Fruit fly (Drosophila melanogaster) ovary, adult (tissue): ENCODE measurements around the gene Lrch.
A peak's percentile ranks its signal among the peaks of the same experiment; 100 is the strongest.

Source experiments
- CG17801 ChIP-seq: fragments of 200-800 bp; optimal IDR thresholded peaks from 2 replicates; lab custom pipeline; 2019; ENCODE audit warnings: missing biosample characterization, mild to moderate bottlenecking, missing genetic modification characterization, moderate library complexity; ENCODE audit not compliant: partially characterized antibody

The Lrch gene

DNA sequence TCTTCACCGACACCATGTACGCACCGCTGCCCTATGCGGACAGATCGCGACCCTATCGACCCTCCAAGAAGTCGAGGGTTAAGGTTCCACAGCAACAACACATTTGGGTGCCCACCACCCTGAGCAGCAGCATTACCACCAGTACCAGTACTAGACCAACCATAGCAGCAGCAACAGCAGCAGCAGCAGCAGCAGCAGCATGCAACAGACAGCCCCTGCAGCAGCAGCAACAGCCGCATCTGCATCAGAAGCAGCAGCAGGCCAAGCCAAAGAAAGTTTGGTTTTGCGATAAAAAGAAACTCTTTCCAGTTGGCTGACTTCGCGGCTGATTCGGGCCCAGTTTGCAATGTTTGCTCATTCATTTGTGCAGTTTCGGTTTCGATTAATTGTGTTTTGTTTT is 18.6 kb upstream of the Lrch start:
- TF ChIP-seq CG17801 (GFP tag; lab: Kevin White, UChicago) = no peak

dm6 chr2L:17397372-17397771 is 13.5 kb upstream of the Lrch start:
- TF ChIP-seq CG17801 (GFP tag; lab: Kevin White, UChicago) = no peak

- no peak for TF ChIP-seq CG17801 (GFP tag; lab: Kevin White, UChicago)
These were observed 11.0 kb upstream of the Lrch start for dm6 chr2L:17394939-17395338.

DNA sequence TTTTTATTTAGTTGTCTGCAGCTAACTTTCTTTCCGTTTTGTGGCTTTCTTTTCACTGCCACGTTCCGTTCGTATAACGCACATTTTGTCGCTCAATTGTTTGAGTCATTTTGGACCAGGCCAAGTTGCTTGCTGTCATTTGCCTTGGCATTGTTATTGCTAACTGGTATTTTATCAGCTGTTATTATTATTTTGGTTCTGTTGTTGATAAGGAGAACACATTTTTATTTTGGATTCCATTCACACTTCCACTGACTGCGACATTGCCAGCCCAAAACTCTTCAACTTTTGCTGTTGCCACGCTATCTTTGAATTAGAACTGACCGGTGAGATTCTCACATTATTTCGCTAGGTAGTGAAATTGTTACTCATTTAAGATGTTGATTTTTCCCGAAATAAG is 6.9 kb upstream of the Lrch start:
- no peak for TF ChIP-seq CG17801 (GFP tag; lab: Kevin White, UChicago)

dm6 chr2L:17389104-17389503 is 5.2 kb upstream of the Lrch start:
- TF ChIP-seq CG17801 (GFP tag; lab: Kevin White, UChicago) = peak; percentile 59

- TF ChIP-seq CG17801 (GFP tag; lab: Kevin White, UChicago) = no peak
These were observed 3.9 kb upstream of the Lrch start for dm6 chr2L:17387735-17388367.

DNA sequence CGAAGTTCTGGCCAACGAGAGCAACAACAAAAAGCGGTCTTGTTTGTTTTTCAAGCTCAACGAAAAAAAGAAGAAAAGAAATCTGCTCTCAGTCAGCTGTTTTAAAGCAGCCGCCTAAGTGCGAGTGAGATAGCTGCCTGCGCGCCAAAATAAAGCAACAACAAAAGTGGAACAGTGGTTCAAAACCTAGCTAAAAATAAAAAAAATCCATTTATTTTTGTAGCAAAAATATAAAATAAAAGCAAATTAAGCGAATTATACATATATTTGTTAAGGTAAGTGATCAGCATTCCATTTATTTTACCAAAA is 1.3 kb upstream of the Lrch start:
- TF ChIP-seq CG17801 (GFP tag; lab: Kevin White, UChicago) = peak; percentile 100

- TF ChIP-seq CG17801 (GFP tag; lab: Kevin White, UChicago) = no peak
These were observed 661 bp upstream of the Lrch start, which contains the start of gene CLIP-190 for dm6 chr2L:17384331-17385220. Gene CLIP-190 (plus strand): TSS chr2L:17384700.

dm6 chr2L:17382783-17383182 is 1.1 kb downstream of the Lrch start:
- no peak for TF ChIP-seq CG17801 (GFP tag; lab: Kevin White, UChicago)

DNA sequence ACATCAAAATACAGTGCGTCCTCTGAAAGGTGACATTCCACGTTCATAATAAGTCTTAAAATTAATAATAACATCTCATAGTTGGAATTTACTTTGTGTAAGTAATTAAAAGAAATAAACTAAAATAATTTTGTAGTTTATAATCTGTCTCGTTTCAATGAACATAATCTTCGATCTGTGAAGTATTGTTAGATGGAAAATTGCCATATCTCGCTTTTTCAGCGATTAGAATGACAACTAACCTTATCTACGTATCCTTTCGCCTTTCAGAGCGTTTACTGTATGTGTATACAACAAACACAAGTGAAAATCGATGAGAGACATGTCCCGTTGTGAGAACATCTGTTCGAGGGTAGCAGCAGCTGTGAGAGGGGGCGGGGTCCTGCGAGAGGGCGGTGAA is 1.6 kb downstream of the Lrch start:
- TF ChIP-seq CG17801 (GFP tag; lab: Kevin White, UChicago) = no peak

DNA sequence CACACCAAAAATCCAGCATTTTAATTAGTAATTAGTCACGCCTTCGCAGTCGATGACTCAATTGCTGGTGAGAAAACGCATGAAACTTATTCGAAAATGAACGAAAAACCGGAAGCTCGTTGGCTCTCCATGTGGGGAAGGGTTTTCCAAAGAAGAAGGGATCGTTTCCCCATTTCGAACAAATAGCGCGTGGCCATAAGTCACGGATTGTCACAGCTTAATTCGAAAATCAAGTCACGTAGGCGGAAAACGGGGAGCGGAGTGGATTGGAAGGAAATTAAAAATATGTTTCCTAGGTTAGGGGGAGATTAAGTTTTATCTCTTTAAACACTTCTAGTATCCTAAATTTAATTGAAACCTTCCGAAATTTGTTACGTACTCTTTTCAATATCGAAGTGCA is 2.3 kb downstream of the Lrch start:
- no peak for TF ChIP-seq CG17801 (GFP tag; lab: Kevin White, UChicago)

DNA sequence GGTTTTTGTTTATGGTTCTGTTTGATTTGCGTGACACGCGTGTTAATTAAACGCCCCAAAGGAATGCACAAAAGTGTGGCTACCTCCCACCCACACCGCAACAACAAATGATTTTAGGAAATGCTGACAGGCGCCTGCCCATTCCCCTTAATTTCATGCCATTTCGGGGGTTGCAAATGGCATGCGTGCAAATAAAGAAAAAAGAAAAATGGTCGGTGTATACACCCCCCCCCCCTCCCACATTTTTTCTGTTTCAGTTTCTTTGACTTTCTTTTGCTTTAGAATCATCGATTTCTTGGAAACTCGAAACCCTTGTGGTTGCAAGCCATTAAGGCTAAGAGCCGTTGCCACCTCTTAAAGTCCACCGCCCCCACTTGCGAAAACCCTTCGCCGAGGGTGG is 2.8 kb downstream of the Lrch start:
- TF ChIP-seq CG17801 (GFP tag; lab: Kevin White, UChicago) = no peak

- no peak for TF ChIP-seq CG17801 (GFP tag; lab: Kevin White, UChicago)
These were observed 3.4 kb downstream of the Lrch start for dm6 chr2L:17380508-17380907.

dm6 chr2L:17379844-17380243 is 4.1 kb downstream of the Lrch start:
- no peak for TF ChIP-seq CG17801 (GFP tag; lab: Kevin White, UChicago)

DNA sequence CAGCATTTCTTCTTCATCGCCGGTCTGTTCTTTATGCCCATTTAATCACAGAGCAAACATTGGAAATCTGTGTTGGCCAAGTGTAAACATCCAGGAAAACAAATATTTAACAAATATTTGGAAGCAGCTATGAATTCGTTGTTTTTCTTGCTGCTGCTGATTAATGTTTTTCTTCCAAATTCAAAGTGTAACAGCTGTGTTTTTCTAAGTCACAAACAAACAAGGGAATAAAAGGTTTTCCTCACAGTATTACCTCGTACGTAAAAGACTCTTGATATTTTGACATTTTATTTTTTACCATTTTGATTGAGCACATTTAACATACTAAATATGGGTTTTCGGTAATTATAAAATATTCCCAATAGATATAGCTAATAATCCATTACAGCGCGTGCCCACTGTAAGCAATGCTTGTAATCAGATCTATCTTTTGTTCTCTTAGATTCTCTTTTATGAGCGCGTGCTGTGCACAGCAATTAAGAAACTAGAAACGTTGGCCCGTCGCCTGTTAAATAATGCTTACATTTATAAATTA is 5.1 kb downstream of the Lrch start:
- TF ChIP-seq CG17801 (GFP tag; lab: Kevin White, UChicago) = peak; percentile 92

dm6 chr2L:17377818-17378217 is 6.1 kb downstream of the Lrch start:
- TF ChIP-seq CG17801 (GFP tag; lab: Kevin White, UChicago) = no peak
